Fruit fly (Drosophila melanogaster): ENCODE results near the gene Ziz.

Ziz gene

DNA sequence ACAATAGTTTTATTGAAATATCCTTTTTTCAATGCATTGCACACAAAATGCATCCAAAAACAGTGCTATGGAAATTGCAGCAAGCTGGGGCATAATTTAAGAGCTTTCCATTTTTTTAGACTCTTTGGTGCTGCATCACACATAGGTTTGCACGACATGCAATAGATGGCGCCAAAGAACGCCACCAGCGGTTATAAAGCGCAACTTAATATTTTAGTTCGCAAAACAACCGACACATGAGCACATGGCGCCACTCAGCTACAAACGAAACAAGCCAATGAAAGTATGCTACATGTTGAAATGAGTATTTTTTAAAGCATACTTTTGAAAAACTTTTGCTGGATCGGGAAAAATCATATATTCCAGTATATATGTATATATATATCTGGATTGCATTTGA, 38.8 kb upstream of the Ziz start (continued):
- TF ChIP-seq fd96Cb (tag; optimal IDR thresholded peaks at IDR 0.05): peak; percentile 58
- peak; percentile 88 for TF ChIP-seq CG17829 (tag; optimal IDR thresholded peaks at IDR 0.05)
- TF ChIP-seq CG6272 (GFP tag; IDR thresholded peaks at IDR 0.05): peak; percentile 58
- peak; percentile 70 for TF ChIP-seq sqz (GFP tag; optimal IDR thresholded peaks at IDR 0.05)
- peak; percentile 25 for TF ChIP-seq bigmax (GFP tag; optimal IDR thresholded peaks at IDR 0.05)
- TF ChIP-seq scrt (GFP tag; optimal IDR thresholded peaks at IDR 0.05): peak; percentile 40
- peak; percentile 56 for TF ChIP-seq sug (tag; optimal IDR thresholded peaks at IDR 0.05)
- TF ChIP-seq CG10147 (GFP tag; optimal IDR thresholded peaks at IDR 0.05): peak; percentile 35
- TF ChIP-seq CG14441 (GFP tag; IDR thresholded peaks at IDR 0.05): peak; percentile 77
- TF ChIP-seq fd102C (GFP tag; optimal IDR thresholded peaks at IDR 0.05): peak; percentile 68
- 0 out of 3 replicates have a peak, but pooled peaks have one; percentile 43 for TF ChIP-seq CG3726 (GFP tag; IDR thresholded peaks at IDR 0.05)
- peak; percentile 48 for TF ChIP-seq tio (GFP tag; optimal IDR thresholded peaks at IDR 0.05)
- peak; percentile 95 for TF ChIP-seq CG2199 (GFP tag; IDR thresholded peaks at IDR 0.05)
- TF ChIP-seq sens-2 (GFP tag; IDR thresholded peaks at IDR 0.05): peak; percentile 69
- TF ChIP-seq pho (GFP tag; optimal IDR thresholded peaks at IDR 0.05): peak; percentile 46
- 0 out of 2 replicates have a peak, but pooled peaks have one; percentile 25 for TF ChIP-seq sim (GFP tag; IDR thresholded peaks at IDR 0.05)
- TF ChIP-seq Sox102F (GFP tag; optimal IDR thresholded peaks at IDR 0.05): peak; percentile 87
- TF ChIP-seq CG31365 (tag; optimal IDR thresholded peaks at IDR 0.05): peak; percentile 78
- peak; percentile 66 for TF ChIP-seq CG10543 (GFP tag; optimal IDR thresholded peaks at IDR 0.05)
- peak; percentile 76 for TF ChIP-seq grau (tag; optimal IDR thresholded peaks at IDR 0.05)
- TF ChIP-seq CG10654 (GFP tag; optimal IDR thresholded peaks at IDR 0.05): peak; percentile 69
- TF ChIP-seq sc (optimal IDR thresholded peaks at IDR 0.05): no peak
- TF ChIP-seq sc (GFP tag; optimal IDR thresholded peaks at IDR 0.05): peak; percentile 55
- TF ChIP-seq CG4617 (GFP tag; optimal IDR thresholded peaks at IDR 0.05; ENCODE audit: borderline replicate concordance): peak; percentile 70
- TF ChIP-seq Xrp1 (GFP tag; IDR thresholded peaks at IDR 0.05): peak; percentile 62
- TF ChIP-seq gro (GFP tag; optimal IDR thresholded peaks at IDR 0.05): peak; percentile 50
- TF ChIP-seq CG6854 (GFP tag; optimal IDR thresholded peaks at IDR 0.05): peak; percentile 44
- TF ChIP-seq MBD-R2 (GFP tag; IDR thresholded peaks at IDR 0.05): no peak; the same call in 1 of the 2 replicates
- TF ChIP-seq CG16815 (GFP tag; optimal IDR thresholded peaks at IDR 0.05): peak; percentile 42
- TF ChIP-seq bcd (GFP tag; optimal IDR thresholded peaks at IDR 0.05): peak; percentile 81
- TF ChIP-seq CG32772 (GFP tag; IDR thresholded peaks at IDR 0.05): peak; percentile 81
- TF ChIP-seq usp (GFP tag; optimal IDR thresholded peaks at IDR 0.05): no peak
- peak; percentile 77 for TF ChIP-seq CG2120 (GFP tag; optimal IDR thresholded peaks at IDR 0.05)
- TF ChIP-seq sd (tag; optimal IDR thresholded peaks at IDR 0.05): no peak
- peak; percentile 10 for TF ChIP-seq luna (GFP tag; optimal IDR thresholded peaks at IDR 0.05)
- peak; percentile 6 for TF ChIP-seq CG12299 (tag; optimal IDR thresholded peaks at IDR 0.05)
- peak; percentile 62 for TF ChIP-seq CrebB (tag; optimal IDR thresholded peaks at IDR 0.05)
- no peak for TF ChIP-seq CG34224 (GFP tag; IDR thresholded peaks at IDR 0.05; ENCODE audit: partially characterized antibody)
- no peak for TF ChIP-seq YL-1 (GFP tag; optimal IDR thresholded peaks at IDR 0.05)
- TF ChIP-seq al (GFP tag; IDR thresholded peaks at IDR 0.05): no peak
- TF ChIP-seq CG11398 (GFP tag; optimal IDR thresholded peaks at IDR 0.05): peak; percentile 67
- peak; percentile 88 for TF ChIP-seq gce (GFP tag; IDR thresholded peaks at IDR 0.05)
- peak; percentile 31 for TF ChIP-seq CG6683 (GFP tag; optimal IDR thresholded peaks at IDR 0.05)
- TF ChIP-seq dati (GFP tag; IDR thresholded peaks at IDR 0.05): peak; percentile 74
- peak; percentile 76 for TF ChIP-seq CG4854 (GFP tag; optimal IDR thresholded peaks at IDR 0.05)
- TF ChIP-seq Hmx (GFP tag; optimal IDR thresholded peaks at IDR 0.05): no peak
- TF ChIP-seq Scr (GFP tag; IDR thresholded peaks at IDR 0.05; ENCODE audit: partially characterized antibody): no peak
- 0 out of 2 replicates have a peak, but pooled peaks have one; percentile 31 for TF ChIP-seq peb (GFP tag; IDR thresholded peaks at IDR 0.05)
- TF ChIP-seq CTCF (GFP tag; optimal IDR thresholded peaks at IDR 0.05): peak; percentile 100
- TF ChIP-seq CG15073 (GFP tag; optimal IDR thresholded peaks at IDR 0.05): peak; percentile 24
- TF ChIP-seq CG1602 (GFP tag; optimal IDR thresholded peaks at IDR 0.05): peak; percentile 82
- peak; percentile 80 for TF ChIP-seq sisA (GFP tag; IDR thresholded peaks at IDR 0.05)

Measured in whole organism, embryonic.